Worm (Caenorhabditis elegans): ENCODE data around the gene arrd-14.

DNA sequence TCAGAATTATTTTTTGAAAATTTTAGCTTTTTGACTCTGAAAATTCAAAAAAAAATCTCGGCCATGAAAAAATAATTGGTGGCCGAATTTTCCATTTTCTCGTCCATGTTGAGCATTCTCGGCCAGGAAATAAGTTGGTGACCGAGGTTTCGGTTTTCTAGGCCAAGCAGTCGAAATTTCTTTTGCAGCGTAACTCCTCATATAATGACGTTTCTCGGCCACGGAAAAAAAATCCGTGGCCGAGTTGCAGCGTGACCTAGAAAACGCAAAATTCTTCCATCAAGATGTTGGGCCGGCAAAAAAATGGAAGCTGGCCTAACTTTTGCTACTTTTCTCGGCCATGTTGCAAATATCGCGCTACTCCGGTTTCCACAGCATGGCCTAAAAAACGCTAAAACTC, 2.0 kb upstream of the arrd-14 start:
- no peak for TF ChIP-seq zip-5 (tag; optimal IDR thresholded peaks at IDR 0.05)
- TF ChIP-seq pqm-1 (tag; optimal IDR thresholded peaks at IDR 0.05): no peak
- TF ChIP-seq nhr-11 (tag; optimal IDR thresholded peaks at IDR 0.05): no peak
- no peak for TF ChIP-seq ceh-9 (tag; optimal IDR thresholded peaks at IDR 0.05)
- TF ChIP-seq fkh-6 (tag; optimal IDR thresholded peaks at IDR 0.05): no peak
- TF ChIP-seq pros-1 (tag; optimal IDR thresholded peaks at IDR 0.05): no peak
- no peak for TF ChIP-seq nhr-232 (tag; optimal IDR thresholded peaks at IDR 0.05)
- TF ChIP-seq ceh-2 (tag; optimal IDR thresholded peaks at IDR 0.05): no peak
- TF ChIP-seq odd-2 (tag; optimal IDR thresholded peaks at IDR 0.05): no peak
- TF ChIP-seq ceh-48 (tag; optimal IDR thresholded peaks at IDR 0.05): no peak
